Worm (Caenorhabditis elegans) whole organism, midembryonic: ENCODE data around the gene C09G1.4.

Experiments
- T22C8.4 ChIP-seq: fragments of 200-800 bp; sonication (Bioruptor generic); IDR thresholded peaks from 2 replicates; pipeline ENCODE4 v1.3.6; 2022; ENCODE audit warnings: missing genetic modification characterization, missing compliant biosample characterization
- cog-1 ChIP-seq: sonication (generic microtip); optimal IDR thresholded peaks from 2 replicates; lab custom pipeline; 2016; ENCODE audit warnings: missing genetic modification characterization, missing compliant biosample characterization
- flt-1 ChIP-seq: fragments of 200-800 bp; sonication (Bioruptor generic); IDR thresholded peaks from 2 replicates; pipeline ENCODE4 v1.3.6; 2022; ENCODE audit warnings: missing genetic modification characterization, missing compliant biosample characterization
- klf-2 ChIP-seq: fragments of 200-800 bp; sonication (Bioruptor generic); conservative IDR thresholded peaks from 2 replicates; pipeline ENCODE4 v1.3.6; 2022; ENCODE audit warnings: missing genetic modification reagents, missing genetic modification characterization, missing compliant biosample characterization
- med-1 ChIP-seq: sonication (generic microtip); optimal IDR thresholded peaks from 2 replicates; lab custom pipeline; 2017; ENCODE audit warnings: missing genetic modification characterization, mild to moderate bottlenecking, missing compliant biosample characterization, antibody characterized with exemption, missing genetic modification reagents; ENCODE audit not compliant: insufficient read depth
- ref-1 ChIP-seq: fragments of 200-800 bp; sonication (Bioruptor generic); conservative IDR thresholded peaks from 2 replicates; pipeline ENCODE4 v1.3.6; 2022; ENCODE audit warnings: missing genetic modification reagents, missing genetic modification characterization, missing compliant biosample characterization
- tab-1 ChIP-seq: fragments of 200-800 bp; sonication (Bioruptor generic); IDR thresholded peaks from 2 replicates; pipeline ENCODE4 v1.3.6; 2022; ENCODE audit warnings: missing genetic modification characterization, missing compliant biosample characterization
- ztf-23 ChIP-seq: fragments of 200-800 bp; sonication (Bioruptor generic); IDR thresholded peaks from 2 replicates; pipeline ENCODE4 v1.3.6; 2022; ENCODE audit warnings: missing genetic modification reagents, missing genetic modification characterization, missing compliant biosample characterization
- ztf-29 ChIP-seq: fragments of 200-800 bp; sonication (Bioruptor generic); IDR thresholded peaks from 2 replicates; pipeline ENCODE4 v1.3.6; 2022; ENCODE audit warnings: missing genetic modification reagents, missing genetic modification characterization, missing compliant biosample characterization

- TF ChIP-seq ztf-23 (no peak), flt-1 (GFP tag; lab: Robert Waterston, UW) (no peak), T22C8.4 (GFP tag; lab: Robert Waterston, UW) (no peak), med-1 (GFP tag; lab: Kevin White, UChicago) (no peak), tab-1 (GFP tag; lab: Robert Waterston, UW) (no peak), cog-1 (tag; lab: Kevin White, UChicago) (no peak), ref-1 (GFP tag; lab: Robert Waterston, UW) (no peak), klf-2 (GFP tag; lab: Robert Waterston, UW) (no peak), ztf-29 (no peak)
Measured at ce11 chrX:15988577-15988976, 17.9 kb downstream of the C09G1.4 start.
